Worm (Caenorhabditis elegans) whole organism, late embryonic: ENCODE data around the gene taf-7.1.

Source experiments
- C08G9.2 ChIP-seq: sonication (generic microtip); optimal IDR thresholded peaks from 2 replicates; lab custom pipeline; 2016; ENCODE audit warnings: mild to moderate bottlenecking, missing genetic modification characterization, moderate library complexity, missing compliant biosample characterization
- F13H6.1 ChIP-seq: sonication (generic microtip); optimal IDR thresholded peaks from 2 replicates; lab custom pipeline; 2016; ENCODE audit warnings: missing genetic modification characterization, missing compliant biosample characterization
- K02D7.2 ChIP-seq: sonication (generic microtip); optimal IDR thresholded peaks from 2 replicates; lab custom pipeline; 2017; ENCODE audit warnings: mild to moderate bottlenecking, missing genetic modification characterization, missing compliant biosample characterization
- T23F11.4 ChIP-seq: fragments of 200-800 bp; sonication (Bioruptor generic); optimal IDR thresholded peaks from 2 replicates; lab custom pipeline; 2018; ENCODE audit warnings: mild to moderate bottlenecking, missing genetic modification characterization, missing compliant biosample characterization
- Y22D7AL.16 ChIP-seq: sonication (generic microtip); optimal IDR thresholded peaks from 2 replicates; lab custom pipeline; 2016; ENCODE audit warnings: missing genetic modification characterization, missing compliant biosample characterization
- ama-1 ChIP-seq: fragments of 150-350 bp; optimal IDR thresholded peaks from 2 replicates; lab custom pipeline; 2014
- ceh-14 ChIP-seq: sonication (generic microtip); optimal IDR thresholded peaks from 2 replicates; lab custom pipeline; 2016; ENCODE audit warnings: missing genotype, missing genetic modification characterization, missing compliant biosample characterization
- ceh-18 ChIP-seq: sonication (generic microtip); optimal IDR thresholded peaks from 2 replicates; lab custom pipeline; 2016; ENCODE audit warnings: missing genetic modification characterization, missing compliant biosample characterization
- ceh-19 ChIP-seq: fragments of 200-800 bp; sonication (Bioruptor generic); optimal IDR thresholded peaks from 2 replicates; lab custom pipeline; 2018; ENCODE audit warnings: mild to moderate bottlenecking, missing genetic modification characterization, missing compliant biosample characterization
- ceh-22 ChIP-seq: sonication (generic microtip); optimal IDR thresholded peaks from 2 replicates; lab custom pipeline; 2017; ENCODE audit warnings: missing biosample characterization, missing genetic modification characterization
- ceh-48 ChIP-seq: sonication (generic microtip); optimal IDR thresholded peaks from 2 replicates; lab custom pipeline; 2016; ENCODE audit warnings: missing genetic modification characterization, inconsistent platforms, missing compliant biosample characterization
- ceh-9 ChIP-seq: sonication (generic microtip); optimal IDR thresholded peaks from 2 replicates; lab custom pipeline; 2016; ENCODE audit warnings: mild to moderate bottlenecking, missing genetic modification characterization, inconsistent platforms, missing compliant biosample characterization
- che-1 ChIP-seq: sonication (generic microtip); optimal IDR thresholded peaks from 2 replicates; lab custom pipeline; 2016; ENCODE audit warnings: mild to moderate bottlenecking, missing genetic modification characterization, missing compliant biosample characterization
- dve-1 ChIP-seq: sonication (generic microtip); optimal IDR thresholded peaks from 2 replicates; lab custom pipeline; 2017; ENCODE audit warnings: antibody characterized with exemption, mild to moderate bottlenecking, missing genetic modification characterization, missing compliant biosample characterization
- elt-4 ChIP-seq: sonication (generic microtip); optimal IDR thresholded peaks from 2 replicates; lab custom pipeline; 2016; ENCODE audit warnings: missing genetic modification characterization, missing compliant biosample characterization
- ets-4 ChIP-seq: sonication (generic microtip); optimal IDR thresholded peaks from 2 replicates; lab custom pipeline; 2016; ENCODE audit warnings: missing genetic modification characterization, missing compliant biosample characterization
- eyg-1 ChIP-seq: sonication (generic microtip); optimal IDR thresholded peaks from 2 replicates; lab custom pipeline; 2016; ENCODE audit warnings: missing genotype, missing genetic modification characterization, missing compliant biosample characterization
- fax-1 ChIP-seq: sonication (generic microtip); optimal IDR thresholded peaks from 2 replicates; lab custom pipeline; 2016; ENCODE audit warnings: missing genotype, missing genetic modification characterization, missing compliant biosample characterization
- fkh-10 ChIP-seq: fragments of 150-350 bp; optimal IDR thresholded peaks from 2 replicates; lab custom pipeline; 2014; ENCODE audit warnings: missing biosample characterization, missing genetic modification reagents, missing genetic modification characterization
- fkh-6 ChIP-seq: sonication (generic microtip); optimal IDR thresholded peaks from 2 replicates; lab custom pipeline; 2016; ENCODE audit warnings: missing genetic modification characterization, missing compliant biosample characterization
- gmeb-2 ChIP-seq: sonication (generic microtip); optimal IDR thresholded peaks from 2 replicates; lab custom pipeline; 2016; ENCODE audit warnings: missing genetic modification characterization, inconsistent platforms, missing compliant biosample characterization
- hlh-13 ChIP-seq: fragments of 200-800 bp; sonication (Bioruptor generic); optimal IDR thresholded peaks from 2 replicates; lab custom pipeline; 2018; ENCODE audit warnings: mild to moderate bottlenecking, missing genetic modification characterization, missing compliant biosample characterization
- hlh-15 ChIP-seq: sonication (generic microtip); optimal IDR thresholded peaks from 2 replicates; lab custom pipeline; 2016; ENCODE audit warnings: missing genetic modification characterization, missing compliant biosample characterization
- hlh-30 ChIP-seq: sonication (generic microtip); optimal IDR thresholded peaks from 2 replicates; lab custom pipeline; 2017; ENCODE audit warnings: antibody characterized with exemption, missing genetic modification characterization, missing compliant biosample characterization; ENCODE audit not compliant: insufficient read depth
- lin-11 ChIP-seq: fragments of 200-800 bp; sonication (Bioruptor generic); optimal IDR thresholded peaks from 2 replicates; lab custom pipeline; 2018; ENCODE audit warnings: mild to moderate bottlenecking, missing genetic modification characterization, missing compliant biosample characterization
- madf-2 ChIP-seq: sonication (generic microtip); optimal IDR thresholded peaks from 2 replicates; lab custom pipeline; 2017; ENCODE audit warnings: missing genetic modification characterization, missing compliant biosample characterization
- npax-4 ChIP-seq: sonication (generic microtip); optimal IDR thresholded peaks from 2 replicates; lab custom pipeline; 2016; ENCODE audit warnings: missing genetic modification characterization, missing compliant biosample characterization
- odd-2 ChIP-seq: sonication (generic microtip); optimal IDR thresholded peaks from 2 replicates; lab custom pipeline; 2017; ENCODE audit warnings: antibody characterized with exemption, mild to moderate bottlenecking, missing genetic modification characterization, missing compliant biosample characterization
- pat-9 ChIP-seq: fragments of 200-800 bp; sonication (Bioruptor generic); optimal IDR thresholded peaks from 2 replicates; lab custom pipeline; 2018; ENCODE audit warnings: mild to moderate bottlenecking, missing genetic modification characterization, moderate library complexity, missing compliant biosample characterization
- pha-4 ChIP-seq: fragments of 150-350 bp; optimal IDR thresholded peaks from 2 replicates; lab custom pipeline; 2018; ENCODE audit warnings: missing biosample characterization, missing genetic modification reagents, missing genetic modification characterization
- pqm-1 ChIP-seq: sonication (generic microtip); optimal IDR thresholded peaks from 2 replicates; lab custom pipeline; 2016; ENCODE audit warnings: missing genetic modification characterization, missing compliant biosample characterization
- pros-1 ChIP-seq: fragments of 150-350 bp; optimal IDR thresholded peaks from 2 replicates; lab custom pipeline; 2014; ENCODE audit warnings: missing biosample characterization, missing genetic modification reagents, missing genetic modification characterization
- ref-2 ChIP-seq: sonication (generic microtip); optimal IDR thresholded peaks from 2 replicates; lab custom pipeline; 2016; ENCODE audit warnings: missing genetic modification characterization, missing compliant biosample characterization
- rnt-1 ChIP-seq: sonication (generic microtip); optimal IDR thresholded peaks from 2 replicates; lab custom pipeline; 2016; ENCODE audit warnings: missing genetic modification characterization, missing compliant biosample characterization
- sox-2 ChIP-seq: fragments of 200-800 bp; sonication (Bioruptor generic); IDR thresholded peaks from 2 replicates; pipeline ENCODE4 v1.3.6; 2022; ENCODE audit warnings: missing genetic modification reagents, missing genetic modification characterization, missing compliant biosample characterization
- sox-4 ChIP-seq: sonication (generic microtip); optimal IDR thresholded peaks from 2 replicates; lab custom pipeline; 2017; ENCODE audit warnings: mild to moderate bottlenecking, missing genetic modification characterization, inconsistent platforms, missing compliant biosample characterization
- syd-9 ChIP-seq: sonication (generic microtip); optimal IDR thresholded peaks from 2 replicates; lab custom pipeline; 2016; ENCODE audit warnings: mild to moderate bottlenecking, missing genetic modification characterization, moderate library complexity, missing compliant biosample characterization
- tbx-2 ChIP-seq: sonication (generic microtip); optimal IDR thresholded peaks from 2 replicates; lab custom pipeline; 2016; ENCODE audit warnings: missing genetic modification characterization, missing compliant biosample characterization
- unc-3 ChIP-seq, 2 experiments: fragments of 200-800 bp in 1 of 2; sonication (Bioruptor generic) in 1 of 2; sonication (generic microtip) in 1 of 2; conservative IDR thresholded peaks in 1 of 2; optimal IDR thresholded peaks in 1 of 2; 2 replicates each; pipeline versions ENCODE4 v1.3.6 to Lab custom; 2016 to 2022; ENCODE audit warnings: missing compliant biosample characterization in 2 of 2, missing genetic modification characterization in 2 of 2, missing genetic modification reagents in 1 of 2
- unc-42 ChIP-seq: sonication (generic microtip); optimal IDR thresholded peaks from 2 replicates; lab custom pipeline; 2016; ENCODE audit warnings: missing genotype, missing genetic modification characterization, missing compliant biosample characterization
- unc-55 ChIP-seq: sonication (generic microtip); optimal IDR thresholded peaks from 2 replicates; lab custom pipeline; 2017; ENCODE audit warnings: missing biosample characterization, missing genetic modification reagents, missing genetic modification characterization

The taf-7.1 gene

ce11 chrX:11850082-11850481 is 12.8 kb upstream of the taf-7.1 start, which contains the start of gene F54F7.3:
TSS of gene F54F7.3 (minus strand) at chrX:11850182.
- TF ChIP-seq fkh-10 = no peak
- TF ChIP-seq dve-1 (tag; lab: Kevin White, UChicago) = no peak
- TF ChIP-seq ceh-19 (GFP tag; lab: Kevin White, UChicago) = no peak
- TF ChIP-seq hlh-30 (tag; lab: Kevin White, UChicago) = no peak
- no peak for TF ChIP-seq Y22D7AL.16
- no peak for TF ChIP-seq lin-11
- TF ChIP-seq odd-2 (tag; lab: Kevin White, UChicago) = no peak
- TF ChIP-seq ceh-9 (tag; lab: Kevin White, UChicago) = no peak
- TF ChIP-seq gmeb-2 = no peak
- TF ChIP-seq ref-2 = no peak
- no peak for TF ChIP-seq ceh-18 (tag; lab: Kevin White, UChicago)
- TF ChIP-seq sox-2 (GFP tag; lab: Robert Waterston, UW) = no peak
- no peak for TF ChIP-seq madf-2 (tag; lab: Kevin White, UChicago)
- TF ChIP-seq elt-4 (tag; lab: Kevin White, UChicago) = no peak
- no peak for TF ChIP-seq unc-55
- no peak for TF ChIP-seq ceh-14 (tag; lab: Kevin White, UChicago)
- no peak for TF ChIP-seq C08G9.2 (tag; lab: Kevin White, UChicago)

DNA sequence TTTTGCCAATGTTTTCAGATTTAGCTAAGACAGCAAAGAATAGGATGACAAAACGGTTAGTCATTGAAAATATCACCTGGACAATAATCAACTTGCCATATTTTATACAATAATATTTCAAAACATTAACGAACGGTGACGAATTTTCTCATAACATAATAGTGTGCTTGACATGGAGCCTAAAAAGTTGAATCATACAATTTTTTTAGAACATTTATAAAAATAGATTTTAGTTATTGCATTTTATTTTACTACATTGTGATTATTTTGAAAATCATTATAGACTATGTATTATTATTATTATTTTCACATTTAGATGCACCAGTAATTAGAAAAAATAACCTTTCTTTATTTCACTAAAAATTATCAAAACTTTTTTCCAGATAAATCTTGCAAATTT is 11.3 kb upstream of the taf-7.1 start, which contains the start of gene F54F7.9:
F54F7.9 (minus strand) TSS at position 101 of the 400 bp plus-strand sequence.
- no peak for TF ChIP-seq che-1
- no peak for TF ChIP-seq fkh-6
- TF ChIP-seq pat-9 = no peak
- no peak for TF ChIP-seq sox-4 (tag; lab: Kevin White, UChicago)
- TF ChIP-seq tbx-2 (tag; lab: Kevin White, UChicago) = no peak
- TF ChIP-seq pqm-1 (tag; lab: Kevin White, UChicago) = no peak
- no peak for TF ChIP-seq ama-1 (lab: Kevin White, UChicago)
- no peak for TF ChIP-seq fkh-10
- no peak for TF ChIP-seq F13H6.1 (tag; lab: Kevin White, UChicago)
- no peak for TF ChIP-seq syd-9
- TF ChIP-seq hlh-15 (tag; lab: Kevin White, UChicago) = no peak
- TF ChIP-seq ceh-48 (tag; lab: Kevin White, UChicago) = no peak
- TF ChIP-seq pros-1 (tag; lab: Kevin White, UChicago) = no peak

DNA sequence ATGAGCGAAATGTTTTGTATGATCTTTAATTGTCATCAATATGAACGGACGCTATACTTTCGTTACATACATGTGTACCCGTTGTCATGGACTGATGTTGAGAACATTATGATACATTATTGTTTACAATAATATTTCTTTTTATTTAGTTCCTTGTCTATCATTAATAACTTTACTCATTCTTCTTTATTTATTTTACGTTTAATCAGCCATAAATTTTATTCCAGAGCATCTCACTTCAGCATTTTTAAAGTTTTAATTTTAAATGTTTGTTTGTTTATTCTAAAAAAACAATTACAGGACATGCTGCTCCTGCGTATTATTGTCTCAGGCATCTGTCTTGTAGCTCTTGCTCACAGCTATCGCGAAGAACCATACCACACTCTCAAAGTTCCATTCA is 6.1 kb upstream of the taf-7.1 start, which contains the start of gene F54F7.2:
F54F7.2 (plus strand) TSS at position 301 of the 400 bp plus-strand sequence.
- TF ChIP-seq ceh-22 (tag; lab: Kevin White, UChicago) (no peak), pha-4 (tag; lab: Kevin White, UChicago) (no peak), C08G9.2 (tag; lab: Kevin White, UChicago) (no peak)

DNA sequence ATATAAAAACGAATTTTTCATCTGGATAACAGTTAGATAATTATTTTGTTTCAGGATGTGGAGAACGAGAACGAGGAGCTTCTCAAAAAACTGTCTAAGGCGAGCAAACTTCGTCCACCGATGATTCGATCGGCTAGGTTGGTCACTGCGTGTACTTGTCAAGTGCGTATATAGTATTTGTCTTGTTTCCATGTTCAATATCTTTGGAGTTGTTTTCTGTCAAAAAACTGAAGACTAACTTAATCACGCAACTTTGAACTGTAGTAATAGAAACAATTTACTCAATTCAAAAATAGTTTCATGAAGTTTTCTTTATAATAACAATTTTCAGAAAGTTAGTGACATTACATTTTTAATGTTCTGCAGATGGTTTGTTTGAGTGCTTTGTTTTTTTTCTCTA is 8.6 kb downstream of the taf-7.1 start:
- TF ChIP-seq Y22D7AL.16 = no peak
- TF ChIP-seq ref-2 = no peak
- no peak for TF ChIP-seq che-1
- no peak for TF ChIP-seq rnt-1
- no peak for TF ChIP-seq syd-9
- TF ChIP-seq pqm-1 (tag; lab: Kevin White, UChicago) = no peak
- TF ChIP-seq hlh-13 (GFP tag; lab: Kevin White, UChicago) = no peak
- no peak for TF ChIP-seq K02D7.2
- TF ChIP-seq sox-4 (tag; lab: Kevin White, UChicago) = no peak
- no peak for TF ChIP-seq eyg-1 (tag; lab: Kevin White, UChicago)
- TF ChIP-seq, all 69 proteins: peak for 0

- TF ChIP-seq ceh-18 (tag; lab: Kevin White, UChicago) (no peak), ets-4 (tag; lab: Kevin White, UChicago) (no peak), rnt-1 (no peak), pha-4 (tag; lab: Kevin White, UChicago) (no peak), sox-2 (GFP tag; lab: Robert Waterston, UW) (no peak), T23F11.4 (GFP tag; lab: Kevin White, UChicago) (no peak), ceh-19 (GFP tag; lab: Kevin White, UChicago) (no peak), npax-4 (tag; lab: Kevin White, UChicago) (no peak), unc-42 (tag; lab: Kevin White, UChicago) (no peak), fax-1 (tag; lab: Kevin White, UChicago) (no peak), lin-11 (no peak), unc-3 (GFP tag; conservative IDR thresholded peaks at IDR 0.05; lab: Robert Waterston, UW) (no peak), unc-3 (tag; optimal IDR thresholded peaks at IDR 0.05; lab: Kevin White, UChicago) (no peak), hlh-30 (tag; lab: Kevin White, UChicago) (no peak), pros-1 (tag; lab: Kevin White, UChicago) (no peak)
- TF ChIP-seq, all 69 proteins: peak for 0
These were observed 9.8 kb downstream of the taf-7.1 start for ce11 chrX:11827528-11827927.
